Worm (Caenorhabditis elegans) whole organism, L1 larva: Measurements from ENCODE around the gene bath-38.

Experiments used
- C16A3.4 ChIP-seq: fragments of 150-350 bp; optimal IDR thresholded peaks from 2 replicates; lab custom pipeline; 2014; ENCODE audit warnings: missing biosample characterization, missing genetic modification characterization
- C34B4.2 ChIP-seq: sonication (generic microtip); optimal IDR thresholded peaks from 2 replicates; lab custom pipeline; 2017; ENCODE audit warnings: mild to moderate bottlenecking, missing genetic modification characterization, missing compliant biosample characterization
- F16B12.6 ChIP-seq: fragments of 150-350 bp; optimal IDR thresholded peaks from 2 replicates; lab custom pipeline; 2014; ENCODE audit warnings: missing biosample characterization, missing genetic modification characterization
- ama-1 ChIP-seq: fragments of 150-350 bp; optimal IDR thresholded peaks from 2 replicates; lab custom pipeline; 2014
- blmp-1 ChIP-seq: fragments of 150-350 bp; optimal IDR thresholded peaks from 2 replicates; lab custom pipeline; 2014; ENCODE audit warnings: missing biosample characterization, missing genetic modification characterization
- ces-1 ChIP-seq: fragments of 150-350 bp; optimal IDR thresholded peaks from 2 replicates; lab custom pipeline; 2014; ENCODE audit warnings: missing biosample characterization, missing genetic modification reagents, missing genetic modification characterization
- dsc-1 ChIP-seq: sonication (generic microtip); optimal IDR thresholded peaks from 2 replicates; lab custom pipeline; 2016; ENCODE audit warnings: mild to moderate bottlenecking, missing genetic modification characterization, missing compliant biosample characterization
- efl-1 ChIP-seq, 4 experiments: fragments of 150-350 bp; optimal IDR thresholded peaks in 3 of 4; peaks in 1 of 4; 1 replicate in 1 of 4; 2 replicates in 3 of 4; lab custom pipeline; 2014; ENCODE audit warnings: missing biosample characterization in 2 of 4, missing genetic modification characterization in 2 of 4, missing genetic modification reagents in 2 of 4
- elt-2 ChIP-seq: sonication (generic microtip); optimal IDR thresholded peaks from 2 replicates; lab custom pipeline; 2016; ENCODE audit warnings: missing genetic modification characterization, mild to moderate bottlenecking, inconsistent platforms, missing compliant biosample characterization, missing genetic modification reagents
- elt-3 ChIP-seq, 6 experiments: fragments of 150-350 bp in 1 of 6; sonication (generic microtip); optimal IDR thresholded peaks; 2 replicates each; lab custom pipeline; 2017 to 2018; ENCODE audit warnings: missing biosample characterization in 6 of 6, missing genetic modification characterization in 6 of 6, inconsistent platforms in 1 of 6
- ets-5 ChIP-seq: fragments of 200-800 bp; sonication (Bioruptor generic); IDR thresholded peaks from 2 replicates; pipeline ENCODE4 v1.3.6; 2022; ENCODE audit warnings: missing genetic modification characterization, missing compliant biosample characterization
- fkh-10 ChIP-seq: sonication (generic microtip); optimal IDR thresholded peaks from 2 replicates; lab custom pipeline; 2017; ENCODE audit warnings: missing biosample characterization, missing genetic modification reagents, missing genetic modification characterization
- fkh-4 ChIP-seq: sonication (generic microtip); optimal IDR thresholded peaks from 2 replicates; lab custom pipeline; 2016; ENCODE audit warnings: missing compliant biosample characterization, missing genetic modification characterization, borderline replicate concordance
- fos-1 ChIP-seq: fragments of 150-350 bp; optimal IDR thresholded peaks from 2 replicates; lab custom pipeline; 2014; ENCODE audit warnings: missing biosample characterization, missing genetic modification characterization
- hlh-4 ChIP-seq: sonication (generic microtip); optimal IDR thresholded peaks from 2 replicates; lab custom pipeline; 2016; ENCODE audit warnings: mild to moderate bottlenecking, missing genetic modification characterization, missing compliant biosample characterization
- isw-1 ChIP-seq: fragments of 200-800 bp; sonication (Bioruptor generic); IDR thresholded peaks from 2 replicates; pipeline ENCODE4 v1.3.6; 2022; ENCODE audit warnings: missing genetic modification characterization, missing compliant biosample characterization
- jun-1 ChIP-seq: fragments of 150-350 bp; optimal IDR thresholded peaks from 2 replicates; lab custom pipeline; 2014; ENCODE audit warnings: missing biosample characterization, missing genetic modification reagents, missing genetic modification characterization
- lin-14 ChIP-seq: fragments of 200-800 bp; sonication (Bioruptor generic); optimal IDR thresholded peaks from 2 replicates; lab custom pipeline; 2018; ENCODE audit warnings: mild to moderate bottlenecking, missing genetic modification characterization, moderate library complexity, missing compliant biosample characterization
- lin-35 ChIP-seq, 2 experiments: fragments of 150-350 bp; optimal IDR thresholded peaks; 2 replicates each; lab custom pipeline; 2014; ENCODE audit warnings: missing biosample characterization in 2 of 2, missing genetic modification characterization in 2 of 2, missing genetic modification reagents in 2 of 2
- lin-39 ChIP-seq: fragments of 150-350 bp; optimal IDR thresholded peaks from 2 replicates; lab custom pipeline; 2014; ENCODE audit warnings: missing biosample characterization, missing genetic modification reagents, missing genetic modification characterization
- lsy-2 ChIP-seq, 2 experiments: fragments of 150-350 bp; optimal IDR thresholded peaks; 2 replicates each; lab custom pipeline; 2014; ENCODE audit warnings: missing biosample characterization in 2 of 2, missing genetic modification characterization in 2 of 2
- mdl-1 ChIP-seq, 2 experiments: fragments of 150-350 bp; optimal IDR thresholded peaks; 2 replicates each; lab custom pipeline; 2014 to 2017; ENCODE audit warnings: missing biosample characterization in 2 of 2, missing genetic modification characterization in 2 of 2, inconsistent platforms in 1 of 2
- nhr-12 ChIP-seq: sonication (generic microtip); optimal IDR thresholded peaks from 2 replicates; lab custom pipeline; 2017; ENCODE audit warnings: missing biosample characterization, missing genetic modification characterization
- nhr-20 ChIP-seq: sonication (generic microtip); optimal IDR thresholded peaks from 2 replicates; lab custom pipeline; 2016; ENCODE audit warnings: mild to moderate bottlenecking, missing genetic modification characterization, missing compliant biosample characterization
- nhr-28 ChIP-seq: fragments of 150-350 bp; optimal IDR thresholded peaks from 2 replicates; lab custom pipeline; 2014; ENCODE audit warnings: missing biosample characterization, missing genetic modification characterization
- nhr-47 ChIP-seq: sonication (generic microtip); optimal IDR thresholded peaks from 2 replicates; lab custom pipeline; 2016; ENCODE audit warnings: mild to moderate bottlenecking, missing genetic modification characterization, moderate library complexity, missing compliant biosample characterization
- nhr-71 ChIP-seq: sonication (generic microtip); optimal IDR thresholded peaks from 2 replicates; lab custom pipeline; 2016; ENCODE audit warnings: mild to moderate bottlenecking, missing genetic modification characterization, moderate library complexity, missing compliant biosample characterization
- nhr-77 ChIP-seq: fragments of 150-350 bp; optimal IDR thresholded peaks from 2 replicates; lab custom pipeline; 2014; ENCODE audit warnings: missing biosample characterization, missing genetic modification characterization
- nhr-84 ChIP-seq: sonication (generic microtip); optimal IDR thresholded peaks from 2 replicates; lab custom pipeline; 2017; ENCODE audit warnings: missing biosample characterization, missing genetic modification characterization
- nhr-85 ChIP-seq: sonication (generic microtip); peaks from one replicate; lab custom pipeline; 2016; ENCODE audit warnings: missing genetic modification characterization, inconsistent platforms, missing compliant biosample characterization
- pag-3 ChIP-seq: sonication (generic microtip); optimal IDR thresholded peaks from 2 replicates; lab custom pipeline; 2017; ENCODE audit warnings: missing genetic modification characterization, mild to moderate bottlenecking, missing compliant biosample characterization, antibody characterized with exemption, borderline replicate concordance; ENCODE audit not compliant: insufficient read depth
- rnt-1 ChIP-seq: sonication (generic microtip); optimal IDR thresholded peaks from 2 replicates; lab custom pipeline; 2016; ENCODE audit warnings: mild to moderate bottlenecking, missing genetic modification characterization, moderate library complexity, missing compliant biosample characterization
- skn-1 ChIP-seq: fragments of 150-350 bp; optimal IDR thresholded peaks from 2 replicates; lab custom pipeline; 2014; ENCODE audit warnings: missing biosample characterization, missing genetic modification characterization
- snu-23 ChIP-seq: sonication (generic microtip); optimal IDR thresholded peaks from 2 replicates; lab custom pipeline; 2016; ENCODE audit warnings: missing genetic modification characterization, missing compliant biosample characterization
- sptf-1 ChIP-seq: fragments of 150-350 bp; optimal IDR thresholded peaks from 2 replicates; lab custom pipeline; 2014; ENCODE audit warnings: missing biosample characterization, missing genetic modification characterization
- tbx-2 ChIP-seq: sonication (generic microtip); optimal IDR thresholded peaks from 2 replicates; lab custom pipeline; 2016; ENCODE audit warnings: missing genetic modification characterization, missing compliant biosample characterization
- unc-130 ChIP-seq: fragments of 150-350 bp; optimal IDR thresholded peaks from 2 replicates; lab custom pipeline; 2017; ENCODE audit warnings: missing biosample characterization, missing genetic modification characterization, inconsistent platforms

Gene bath-38

ce11 chrII:10025059-10025458 is 20.0 kb downstream of the bath-38 start (continued):
- TF ChIP-seq lin-14 (GFP tag; lab: Kevin White, UChicago) (peak; percentile 65), jun-1 (tag; lab: Kevin White, UChicago) (no peak), unc-130 (tag; lab: Kevin White, UChicago) (no peak), elt-2 (no peak), fkh-10 (GFP tag; lab: Kevin White, UChicago) (no peak), pag-3 (peak; percentile 52)

- TF ChIP-seq C34B4.2 (tag; lab: Kevin White, UChicago) (no peak), nhr-28 (no peak), nhr-12 (tag; lab: Kevin White, UChicago) (no peak), lin-14 (GFP tag; lab: Kevin White, UChicago) (peak; percentile 31), fkh-10 (GFP tag; lab: Kevin White, UChicago) (peak; percentile 82)
Measured at ce11 chrII:10021749-10022148, 23.3 kb downstream of the bath-38 start.

- TF ChIP-seq nhr-20 (tag; lab: Kevin White, UChicago) (peak; percentile 64), efl-1 (optimal IDR thresholded peaks at IDR 0.05; lab: Kevin White, UChicago) (no peak), efl-1 (GFP tag; optimal IDR thresholded peaks at IDR 0.05 in 1 of 2; lab: Kevin White, UChicago) (peak in 1 of 2 experiments; percentile 86), lsy-2 (tag; optimal IDR thresholded peaks at IDR 0.05; lab: Kevin White, UChicago) (peak in 1 of 2 experiments; percentile 66), skn-1 (tag; lab: Kevin White, UChicago) (peak; percentile 29), ets-5 (no peak), nhr-85 (tag; lab: Kevin White, UChicago) (peak; percentile 77), hlh-4 (tag; lab: Kevin White, UChicago) (no peak), tbx-2 (tag; lab: Kevin White, UChicago) (peak; percentile 45), mdl-1 (tag; optimal IDR thresholded peaks at IDR 0.05; lab: Kevin White, UChicago) (peak in 1 of 2 experiments; percentile 60), lin-14 (GFP tag; lab: Kevin White, UChicago) (peak; percentile 41), elt-3 (tag; optimal IDR thresholded peaks at IDR 0.05; lab: Kevin White, UChicago) (peak in 2 of 6 experiments; percentile 52 to 60), ces-1 (GFP tag; lab: Kevin White, UChicago) (no peak), ama-1 (lab: Kevin White, UChicago) (peak; percentile 0), snu-23 (peak; percentile 43), nhr-71 (peak; percentile 49), F16B12.6 (tag; lab: Kevin White, UChicago) (no peak), blmp-1 (tag; lab: Kevin White, UChicago) (peak; percentile 56), lin-35 (GFP tag; optimal IDR thresholded peaks at IDR 0.05; lab: Kevin White, UChicago) (peak in 1 of 2 experiments; percentile 70)
Measured at ce11 chrII:10019669-10020068, 25.4 kb downstream of the bath-38 start.

- no peak for TF ChIP-seq ama-1 (lab: Kevin White, UChicago)
- no peak for TF ChIP-seq isw-1 (GFP tag; lab: Robert Waterston, UW)
- TF ChIP-seq sptf-1 (tag; lab: Kevin White, UChicago), result no peak
- no peak for TF ChIP-seq F16B12.6 (tag; lab: Kevin White, UChicago)
- TF ChIP-seq fkh-4 (tag; lab: Kevin White, UChicago), result no peak
- peak; percentile 13 for TF ChIP-seq dsc-1 (tag; lab: Kevin White, UChicago)
- TF ChIP-seq elt-2, result no peak
- no peak for TF ChIP-seq C16A3.4 (tag; lab: Kevin White, UChicago)
- no peak for TF ChIP-seq nhr-77 (tag; lab: Kevin White, UChicago)
- TF ChIP-seq lin-35 (GFP tag; optimal IDR thresholded peaks at IDR 0.05; lab: Kevin White, UChicago), result peak in 1 of 2 experiments; percentile 39
- no peak for TF ChIP-seq skn-1 (tag; lab: Kevin White, UChicago)
- TF ChIP-seq nhr-84, result no peak
- TF ChIP-seq pag-3, result no peak
- no peak for TF ChIP-seq nhr-47 (tag; lab: Kevin White, UChicago)
- no peak for TF ChIP-seq fos-1 (tag; lab: Kevin White, UChicago)
- TF ChIP-seq lin-39 (tag; lab: Kevin White, UChicago), result no peak
- TF ChIP-seq rnt-1, result no peak
- TF ChIP-seq blmp-1 (tag; lab: Kevin White, UChicago), result peak; percentile 59
- TF ChIP-seq, all 84 proteins: peak for 3
Measured at ce11 chrII:10017528-10017927, 27.5 kb downstream of the bath-38 start.
